Worm (Caenorhabditis elegans): Measurements from ENCODE around the gene dpy-28.

ce11 chrIII:10746406-10746807 is 16.5 kb upstream of the dpy-28 start:
- TF ChIP-seq fkh-10 (GFP tag; optimal IDR thresholded peaks at IDR 0.05) (no peak), nhr-90 (tag; optimal IDR thresholded peaks at IDR 0.05; ENCODE audit: poor library complexity) (no peak), snpc-4 (tag; optimal IDR thresholded peaks at IDR 0.05) (no peak), mep-1 (tag; optimal IDR thresholded peaks at IDR 0.05) (no peak), tbx-2 (tag; optimal IDR thresholded peaks at IDR 0.05) (no peak), ceh-82 (tag; optimal IDR thresholded peaks at IDR 0.05) (no peak), lsy-2 (tag; optimal IDR thresholded peaks at IDR 0.05) (peak in 1 of 2 experiments; percentile 1), hlh-4 (tag; optimal IDR thresholded peaks at IDR 0.05) (no peak), jun-1 (tag; optimal IDR thresholded peaks at IDR 0.05) (no peak), lin-35 (GFP tag; optimal IDR thresholded peaks at IDR 0.05) (no peak), pqm-1 (tag; optimal IDR thresholded peaks at IDR 0.05) (no peak), lir-3 (tag; optimal IDR thresholded peaks at IDR 0.05; ENCODE audit: poor library complexity) (no peak), ceh-90 (tag; optimal IDR thresholded peaks at IDR 0.05) (no peak), lin-13 (GFP tag; optimal IDR thresholded peaks at IDR 0.05) (no peak)
